Fruit fly (Drosophila melanogaster): ENCODE measurements around the gene Sfxn2.
A peak's percentile ranks its signal among the peaks of the same experiment; 100 is the strongest.

dm6 chr3L:19092125-19093058 lies 29.4 kb downstream of the Sfxn2 start, which contains the start of gene MESR6:
- TF ChIP-seq CTCF (optimal IDR thresholded peaks at IDR 0.05) (peak in 1 of 2 experiments; percentile 21), CG8478 (optimal IDR thresholded peaks at IDR 0.05) (no peak)
